Fruit fly (Drosophila melanogaster) whole organism, embryonic: ENCODE measurements around the gene Acp76A.

Experiments
- Ada2b ChIP-seq: fragments of 200-800 bp; sonication (Bioruptor generic); IDR thresholded peaks from 2 replicates; pipeline ENCODE4 v1.3.6; 2022; ENCODE audit warnings: missing biosample characterization, missing genetic modification characterization
- Atf3 ChIP-seq: fragments of 200-800 bp; sonication (Bioruptor generic); optimal IDR thresholded peaks from 3 replicates; lab custom pipeline; 2016; ENCODE audit warnings: missing biosample characterization, missing genetic modification characterization
- Bgb ChIP-seq: fragments of 200-800 bp; sonication (Bioruptor generic); IDR thresholded peaks from 2 replicates; pipeline ENCODE4 v1.3.6; 2022; ENCODE audit warnings: missing biosample characterization, missing genetic modification characterization; ENCODE audit not compliant: partially characterized antibody
- CG10209 ChIP-seq: fragments of 200-800 bp; sonication (Bioruptor generic); optimal IDR thresholded peaks from 3 replicates; lab custom pipeline; 2017; ENCODE audit warnings: missing biosample characterization, mild to moderate bottlenecking, missing genetic modification characterization, missing genetic modification reagents
- CG10654 ChIP-seq: fragments of 200-800 bp; sonication (Bioruptor generic); optimal IDR thresholded peaks from 2 replicates; lab custom pipeline; 2016; ENCODE audit warnings: missing biosample characterization, missing genetic modification characterization
- CG11085 ChIP-seq: fragments of 200-800 bp; sonication (Bioruptor generic); IDR thresholded peaks from 2 replicates; pipeline ENCODE4 v1.3.6; 2022; ENCODE audit warnings: missing biosample characterization, missing genetic modification characterization
- CG14014 ChIP-seq: fragments of 200-800 bp; sonication (Bioruptor generic); IDR thresholded peaks from 2 replicates; pipeline ENCODE4 v1.3.6; 2022; ENCODE audit warnings: missing biosample characterization, missing genetic modification characterization
- CG15514 ChIP-seq: fragments of 200-800 bp; sonication (Bioruptor generic); optimal IDR thresholded peaks from 3 replicates; lab custom pipeline; 2017; ENCODE audit warnings: missing biosample characterization, missing genetic modification characterization, mild to moderate bottlenecking, moderate library complexity, missing genetic modification reagents
- CG18599 ChIP-seq: fragments of 200-800 bp; sonication (Bioruptor generic); optimal IDR thresholded peaks from 3 replicates; lab custom pipeline; 2017; ENCODE audit warnings: missing biosample characterization, missing genetic modification characterization, mild to moderate bottlenecking, moderate library complexity, missing genetic modification reagents
- CG2202 ChIP-seq: fragments of 200-800 bp; sonication (Bioruptor generic); optimal IDR thresholded peaks from 2 replicates; lab custom pipeline; 2018; ENCODE audit warnings: missing biosample characterization, mild to moderate bottlenecking, missing genetic modification characterization
- CG2712 ChIP-seq: fragments of 200-800 bp; optimal IDR thresholded peaks from 3 replicates; lab custom pipeline; 2019; ENCODE audit warnings: missing biosample characterization, mild to moderate bottlenecking, missing genetic modification characterization, moderate library complexity
- CG2889 ChIP-seq: fragments of 200-800 bp; sonication (Bioruptor generic); IDR thresholded peaks from 3 replicates; pipeline ENCODE4 v1.3.6; 2022; ENCODE audit warnings: missing biosample characterization, missing genetic modification characterization
- CG34422 ChIP-seq: fragments of 200-800 bp; sonication (Bioruptor generic); IDR thresholded peaks from 3 replicates; pipeline ENCODE4 v1.3.6; 2022; ENCODE audit warnings: missing biosample characterization, missing genetic modification characterization
- CG5180 ChIP-seq: fragments of 200-800 bp; sonication (Bioruptor generic); optimal IDR thresholded peaks from 3 replicates; lab custom pipeline; 2017; ENCODE audit warnings: missing biosample characterization, missing genetic modification characterization, mild to moderate bottlenecking, moderate library complexity, missing genetic modification reagents
- CG6854 ChIP-seq: fragments of 200-800 bp; sonication (Bioruptor generic); optimal IDR thresholded peaks from 3 replicates; lab custom pipeline; 2017; ENCODE audit warnings: missing biosample characterization, mild to moderate bottlenecking, missing genetic modification characterization
- CG8924 ChIP-seq: fragments of 200-800 bp; optimal IDR thresholded peaks from 3 replicates; lab custom pipeline; 2019; ENCODE audit warnings: missing biosample characterization, mild to moderate bottlenecking, missing genetic modification characterization, moderate library complexity
- CG9609 ChIP-seq: fragments of 200-800 bp; sonication (Bioruptor generic); optimal IDR thresholded peaks from 3 replicates; lab custom pipeline; 2016; ENCODE audit warnings: missing biosample characterization, missing genetic modification characterization
- Dbx ChIP-seq: fragments of 200-800 bp; sonication (Bioruptor generic); IDR thresholded peaks from 3 replicates; pipeline ENCODE4 v1.3.6; 2022; ENCODE audit warnings: missing biosample characterization, missing genetic modification characterization
- Dek ChIP-seq: fragments of 200-800 bp; sonication (Bioruptor generic); optimal IDR thresholded peaks from 3 replicates; lab custom pipeline; 2019; ENCODE audit warnings: missing biosample characterization, mild to moderate bottlenecking, missing genetic modification characterization, moderate library complexity
- Dip3 ChIP-seq: fragments of 200-800 bp; sonication (Bioruptor generic); optimal IDR thresholded peaks from 3 replicates; lab custom pipeline; 2016; ENCODE audit warnings: missing biosample characterization, missing genetic modification characterization
- Drgx ChIP-seq: fragments of 200-800 bp; sonication (Bioruptor generic); IDR thresholded peaks from 2 replicates; pipeline ENCODE4 v1.3.6; 2022; ENCODE audit warnings: missing biosample characterization, missing genetic modification characterization
- HLH4C ChIP-seq: fragments of 200-800 bp; sonication (Bioruptor generic); IDR thresholded peaks from 3 replicates; pipeline ENCODE4 v1.3.6; 2022; ENCODE audit warnings: missing biosample characterization, missing genetic modification characterization; ENCODE audit not compliant: partially characterized antibody
- HLH54F ChIP-seq: fragments of 200-800 bp; sonication (Bioruptor generic); optimal IDR thresholded peaks from 3 replicates; lab custom pipeline; 2016; ENCODE audit warnings: missing biosample characterization, missing genetic modification characterization
- Hr51 ChIP-seq, 2 experiments: fragments of 200-800 bp; sonication (Bioruptor generic); optimal IDR thresholded peaks; 2 replicates in 1 of 2; 3 replicates in 1 of 2; lab custom pipeline; 2016 to 2018; ENCODE audit warnings: missing biosample characterization in 2 of 2, missing genetic modification characterization in 2 of 2, mild to moderate bottlenecking in 1 of 2, moderate library complexity in 1 of 2
- Hsf ChIP-seq: fragments of 200-800 bp; sonication (Bioruptor generic); optimal IDR thresholded peaks from 3 replicates; lab custom pipeline; 2016; ENCODE audit warnings: missing biosample characterization, missing genetic modification characterization
- Max ChIP-seq: fragments of 200-800 bp; sonication (Bioruptor generic); optimal IDR thresholded peaks from 2 replicates; lab custom pipeline; 2016; ENCODE audit warnings: missing biosample characterization, mild to moderate bottlenecking, missing genetic modification characterization
- NC2α ChIP-seq: fragments of 200-800 bp; sonication (Bioruptor generic); optimal IDR thresholded peaks from 2 replicates; lab custom pipeline; 2016; ENCODE audit warnings: missing biosample characterization, missing genetic modification characterization
- TFAM ChIP-seq: fragments of 200-800 bp; sonication (Bioruptor generic); optimal IDR thresholded peaks from 2 replicates; lab custom pipeline; 2017; ENCODE audit warnings: missing biosample characterization, missing genetic modification characterization, inconsistent platforms
- Usf ChIP-seq: fragments of 200-800 bp; sonication (Bioruptor generic); optimal IDR thresholded peaks from 2 replicates; lab custom pipeline; 2017; ENCODE audit warnings: missing genotype, missing biosample characterization, missing genetic modification characterization
- amos ChIP-seq: fragments of 200-800 bp; sonication (Bioruptor generic); IDR thresholded peaks from 2 replicates; pipeline ENCODE4 v1.3.6; 2022; ENCODE audit warnings: missing biosample characterization, missing genetic modification characterization; ENCODE audit not compliant: partially characterized antibody
- ash1 ChIP-seq: fragments of 200-800 bp; sonication (Bioruptor generic); optimal IDR thresholded peaks from 2 replicates; lab custom pipeline; 2018; ENCODE audit warnings: missing biosample characterization, mild to moderate bottlenecking, missing genetic modification characterization
- bbx ChIP-seq: fragments of 200-800 bp; sonication (Bioruptor generic); IDR thresholded peaks from 2 replicates; pipeline ENCODE4 v1.3.6; 2022; ENCODE audit warnings: missing biosample characterization, missing genetic modification characterization; ENCODE audit not compliant: partially characterized antibody
- chinmo ChIP-seq: fragments of 200-800 bp; sonication (Bioruptor generic); IDR thresholded peaks from 4 replicates; pipeline ENCODE4 v1.3.6; 2022; ENCODE audit warnings: missing biosample characterization, missing genetic modification characterization; ENCODE audit not compliant: partially characterized antibody
- crp ChIP-seq, 2 experiments: fragments of 200-800 bp; sonication (Bioruptor generic); optimal IDR thresholded peaks; 2 replicates in 1 of 2; 3 replicates in 1 of 2; lab custom pipeline; 2017; ENCODE audit warnings: missing biosample characterization in 2 of 2, missing genetic modification characterization in 2 of 2, mild to moderate bottlenecking in 1 of 2, moderate library complexity in 1 of 2
- dmrt99B ChIP-seq: fragments of 200-800 bp; sonication (Bioruptor generic); optimal IDR thresholded peaks from 2 replicates; lab custom pipeline; 2018; ENCODE audit warnings: missing biosample characterization, mild to moderate bottlenecking, missing genetic modification characterization, moderate library complexity
- emc ChIP-seq: fragments of 200-800 bp; sonication (Bioruptor generic); optimal IDR thresholded peaks from 2 replicates; lab custom pipeline; 2016; ENCODE audit warnings: missing biosample characterization, missing genetic modification characterization
- gcm2 ChIP-seq: fragments of 200-800 bp; sonication (Bioruptor generic); optimal IDR thresholded peaks from 2 replicates; lab custom pipeline; 2016; ENCODE audit warnings: missing biosample characterization, missing genetic modification characterization
- gt ChIP-seq: fragments of 200-800 bp; sonication (Bioruptor generic); IDR thresholded peaks from 2 replicates; pipeline ENCODE4 v1.3.6; 2022; ENCODE audit warnings: missing biosample characterization, missing genetic modification characterization
- hbn ChIP-seq: fragments of 200-800 bp; sonication (Bioruptor generic); IDR thresholded peaks from 2 replicates; pipeline ENCODE4 v1.3.6; 2022; ENCODE audit warnings: missing biosample characterization, missing genetic modification characterization; ENCODE audit not compliant: partially characterized antibody
- her ChIP-seq: fragments of 200-800 bp; sonication (Bioruptor generic); optimal IDR thresholded peaks from 2 replicates; lab custom pipeline; 2016; ENCODE audit warnings: missing biosample characterization, missing genetic modification characterization
- hkb ChIP-seq, 2 experiments: fragments of 200-800 bp in 1 of 2; fragments of >200 bp in 1 of 2; sonication (Bioruptor generic) in 1 of 2; IDR thresholded peaks in 1 of 2; optimal IDR thresholded peaks in 1 of 2; 2 replicates each; pipeline versions ENCODE4 v1.3.6 to Lab custom; 2017 to 2022; ENCODE audit warnings: missing biosample characterization in 1 of 2, missing genetic modification characterization in 1 of 2
- lab ChIP-seq: fragments of 200-800 bp; sonication (Bioruptor generic); optimal IDR thresholded peaks from 3 replicates; lab custom pipeline; 2017; ENCODE audit warnings: missing biosample characterization, missing genetic modification characterization, mild to moderate bottlenecking, moderate library complexity, missing genetic modification reagents
- lbe ChIP-seq: fragments of 200-800 bp; sonication (Bioruptor generic); optimal IDR thresholded peaks from 2 replicates; lab custom pipeline; 2016; ENCODE audit warnings: missing biosample characterization, mild to moderate bottlenecking, missing genetic modification characterization
- org-1 ChIP-seq: fragments of 200-800 bp; sonication (Bioruptor generic); optimal IDR thresholded peaks from 2 replicates; lab custom pipeline; 2017; ENCODE audit warnings: missing biosample characterization, missing genetic modification characterization
- pum ChIP-seq: fragments of 200-800 bp; sonication (Bioruptor generic); optimal IDR thresholded peaks from 2 replicates; lab custom pipeline; 2016; ENCODE audit warnings: missing biosample characterization, missing genetic modification characterization
- run ChIP-seq: fragments of 200-800 bp; sonication (Bioruptor generic); optimal IDR thresholded peaks from 3 replicates; lab custom pipeline; 2018; ENCODE audit warnings: missing biosample characterization, mild to moderate bottlenecking, missing genetic modification characterization
- slou ChIP-seq: fragments of 200-800 bp; sonication (Bioruptor generic); optimal IDR thresholded peaks from 3 replicates; lab custom pipeline; 2016; ENCODE audit warnings: missing biosample characterization, missing genetic modification characterization
- ssp ChIP-seq: fragments of 200-800 bp; sonication (Bioruptor generic); IDR thresholded peaks from 2 replicates; pipeline ENCODE4 v1.3.6; 2022; ENCODE audit warnings: missing biosample characterization, missing genetic modification characterization
- unc-4 ChIP-seq: fragments of 200-800 bp; sonication (Bioruptor generic); IDR thresholded peaks from 2 replicates; pipeline ENCODE4 v1.3.6; 2022; ENCODE audit warnings: missing biosample characterization, missing genetic modification characterization; ENCODE audit not compliant: partially characterized antibody
- zfh2 ChIP-seq: fragments of 200-800 bp; sonication (Bioruptor generic); optimal IDR thresholded peaks from 2 replicates; lab custom pipeline; 2016; ENCODE audit warnings: missing biosample characterization, missing genetic modification characterization

Acp76A gene

DNA sequence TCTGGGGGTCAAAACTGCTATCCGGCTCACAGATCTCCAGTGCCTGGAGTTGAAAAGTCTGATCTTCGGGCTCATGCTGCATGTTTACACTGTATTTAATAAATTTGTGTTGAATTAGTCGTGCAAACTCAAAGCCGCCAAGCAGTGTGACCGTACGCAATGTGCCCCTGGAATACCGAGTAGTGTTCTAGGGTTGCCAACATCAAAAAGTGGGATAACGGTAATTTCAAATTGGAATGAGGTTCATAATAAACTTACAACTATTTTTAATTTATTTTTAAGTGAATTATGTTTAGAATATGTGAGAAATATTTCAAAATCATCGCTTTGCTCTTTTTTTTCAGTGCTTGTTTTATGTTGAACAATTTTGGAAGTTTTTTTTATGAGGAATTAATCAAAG, 48.4 kb upstream of the Acp76A start, which contains the start of gene Gem2 (continued):
- no peak for TF ChIP-seq hbn (GFP tag; lab: Robert Waterston, UW)
- no peak for TF ChIP-seq slou (GFP tag; lab: Kevin White, UChicago)
- TF ChIP-seq CG14014: 0 out of 2 replicates have a peak, but pooled peaks have one; percentile 19
- no peak for TF ChIP-seq org-1
- no peak for TF ChIP-seq Dip3 (GFP tag; lab: Kevin White, UChicago)
- TF ChIP-seq CG2889 (GFP tag; lab: Robert Waterston, UW): no peak
- peak; percentile 7 for TF ChIP-seq CG2712 (tag; lab: Kevin White, UChicago)
- TF ChIP-seq gt (GFP tag; lab: Robert Waterston, UW): no peak
- no peak for TF ChIP-seq HLH4C
- no peak for TF ChIP-seq chinmo (GFP tag; lab: Robert Waterston, UW)
- TF ChIP-seq CG9609 (GFP tag; lab: Kevin White, UChicago): no peak
- no peak for TF ChIP-seq CG10654 (GFP tag; lab: Kevin White, UChicago)
- TF ChIP-seq CG2202 (tag; lab: Kevin White, UChicago): no peak
- no peak for TF ChIP-seq CG34422 (GFP tag; lab: Robert Waterston, UW)
- TF ChIP-seq bbx: no peak
- TF ChIP-seq hkb (optimal IDR thresholded peaks at IDR 0.05; lab: Kevin White, UChicago): no peak
- TF ChIP-seq hkb (GFP tag; IDR thresholded peaks at IDR 0.05; lab: Robert Waterston, UW): no peak
- no peak for TF ChIP-seq CG10209
- no peak for TF ChIP-seq emc (GFP tag; lab: Kevin White, UChicago)
- no peak for TF ChIP-seq her (GFP tag; lab: Kevin White, UChicago)
- TF ChIP-seq CG8924 (tag; lab: Kevin White, UChicago): no peak
- no peak for TF ChIP-seq CG5180 (GFP tag; lab: Kevin White, UChicago)
- no peak for TF ChIP-seq HLH54F
- no peak for TF ChIP-seq CG18599
- no peak for TF ChIP-seq lab
- TF ChIP-seq Dbx (GFP tag; lab: Robert Waterston, UW): no peak
- no peak for TF ChIP-seq run (tag; lab: Kevin White, UChicago)
- TF ChIP-seq CG15514 (GFP tag; lab: Kevin White, UChicago): peak; percentile 44
- no peak for TF ChIP-seq TFAM (GFP tag; lab: Kevin White, UChicago)
- no peak for TF ChIP-seq ash1 (GFP tag; lab: Kevin White, UChicago)
- TF ChIP-seq Usf (GFP tag; lab: Kevin White, UChicago): no peak
- TF ChIP-seq Ada2b (GFP tag; lab: Robert Waterston, UW): no peak
- peak; percentile 40 for TF ChIP-seq Bgb (GFP tag; lab: Robert Waterston, UW)
- TF ChIP-seq Max (GFP tag; lab: Kevin White, UChicago): no peak
- TF ChIP-seq CG11085 (GFP tag; lab: Robert Waterston, UW): no peak
- TF ChIP-seq dmrt99B (tag; lab: Kevin White, UChicago): no peak
- no peak for TF ChIP-seq crp (GFP tag; optimal IDR thresholded peaks at IDR 0.05; lab: Kevin White, UChicago)
- no peak for TF ChIP-seq pum (GFP tag; lab: Kevin White, UChicago)
- no peak for TF ChIP-seq CG6854
- TF ChIP-seq lbe (GFP tag; lab: Kevin White, UChicago): no peak
- TF ChIP-seq Drgx (GFP tag; lab: Robert Waterston, UW): no peak
- no peak for TF ChIP-seq zfh2 (GFP tag; lab: Kevin White, UChicago)
- TF ChIP-seq ssp: no peak
- TF ChIP-seq Atf3 (GFP tag; lab: Kevin White, UChicago): no peak
- no peak; the same call in 1 of the 2 replicates for TF ChIP-seq amos (GFP tag; lab: Robert Waterston, UW)
- TF ChIP-seq gcm2 (GFP tag; lab: Kevin White, UChicago): no peak
- TF ChIP-seq Hsf (GFP tag; lab: Kevin White, UChicago): no peak
- no peak for TF ChIP-seq Dek
- TF ChIP-seq NC2α: no peak
- TF ChIP-seq Hr51 (GFP tag; optimal IDR thresholded peaks at IDR 0.05; lab: Kevin White, UChicago): no peak
- no peak for TF ChIP-seq unc-4 (GFP tag; lab: Robert Waterston, UW)
